Fruit fly (Drosophila melanogaster): ENCODE measurements around the gene CG17249.

- TF ChIP-seq EcR (GFP tag; optimal IDR thresholded peaks at IDR 0.05) (no peak), pan (optimal IDR thresholded peaks at IDR 0.05) (no peak)
These were observed 18.9 kb downstream of the CG17249 start, which contains the start of gene CG13928 for dm6 chr3L:1628176-1628866.
